Fruit fly (Drosophila melanogaster): ENCODE measurements around the gene CG12236.

- no peak for TF ChIP-seq CG8478 (optimal IDR thresholded peaks at IDR 0.05)
- TF ChIP-seq CTCF (optimal IDR thresholded peaks at IDR 0.05) = no peak
These were observed 5.2 kb upstream of the CG12236 start for dm6 chrX:5902701-5903100.
